Fruit fly (Drosophila melanogaster) whole organism, adult: ENCODE measurements around the gene CG8765.

ENCODE experiments used
- CG11617 ChIP-seq: fragments of 200-800 bp; sonication (Bioruptor generic); optimal IDR thresholded peaks from 2 replicates; lab custom pipeline; 2017; ENCODE audit warnings: mild to moderate bottlenecking, missing biosample characterization, missing genetic modification reagents, missing genetic modification characterization
- CG12768 ChIP-seq: fragments of 200-800 bp; sonication (Bioruptor generic); optimal IDR thresholded peaks from 2 replicates; lab custom pipeline; 2017; ENCODE audit warnings: missing biosample characterization, missing genetic modification characterization, mild to moderate bottlenecking, moderate library complexity, missing genetic modification reagents
- CG14711 ChIP-seq: fragments of 200-800 bp; sonication (Bioruptor generic); optimal IDR thresholded peaks from 2 replicates; lab custom pipeline; 2018; ENCODE audit warnings: missing biosample characterization, mild to moderate bottlenecking, missing genetic modification characterization, moderate library complexity
- CG1620 ChIP-seq: fragments of 200-800 bp; sonication (Bioruptor generic); optimal IDR thresholded peaks from 2 replicates; lab custom pipeline; 2016; ENCODE audit warnings: missing biosample characterization, missing genetic modification characterization
- CG33017 ChIP-seq: fragments of 200-800 bp; sonication (Bioruptor generic); optimal IDR thresholded peaks from 2 replicates; lab custom pipeline; 2018; ENCODE audit warnings: missing biosample characterization, mild to moderate bottlenecking, missing genetic modification characterization, moderate library complexity
- CG5204 ChIP-seq: fragments of 200-800 bp; sonication (Bioruptor generic); optimal IDR thresholded peaks from 2 replicates; lab custom pipeline; 2016; ENCODE audit warnings: missing biosample characterization, missing genetic modification characterization
- CG7045 ChIP-seq: fragments of 200-800 bp; sonication (Bioruptor generic); optimal IDR thresholded peaks from 2 replicates; lab custom pipeline; 2017; ENCODE audit warnings: missing biosample characterization, mild to moderate bottlenecking, missing genetic modification characterization
- CG7101 ChIP-seq: fragments of 200-800 bp; sonication (Bioruptor generic); optimal IDR thresholded peaks from 2 replicates; lab custom pipeline; 2018; ENCODE audit warnings: missing biosample characterization, mild to moderate bottlenecking, missing genetic modification characterization, moderate library complexity
- Clk ChIP-seq: fragments of 200-800 bp; sonication (Bioruptor generic); optimal IDR thresholded peaks from 2 replicates; lab custom pipeline; 2017; ENCODE audit warnings: missing biosample characterization, missing genetic modification characterization
- Crg-1 ChIP-seq: fragments of 200-800 bp; sonication (Bioruptor generic); optimal IDR thresholded peaks from 2 replicates; lab custom pipeline; 2016; ENCODE audit warnings: missing biosample characterization, missing genetic modification characterization
- Hr96 ChIP-seq: fragments of 200-800 bp; sonication (Bioruptor generic); optimal IDR thresholded peaks from 2 replicates; lab custom pipeline; 2016; ENCODE audit warnings: missing biosample characterization, missing genetic modification characterization
- Mnt ChIP-seq: fragments of 200-800 bp; sonication (Bioruptor generic); optimal IDR thresholded peaks from 2 replicates; lab custom pipeline; 2016; ENCODE audit warnings: missing biosample characterization, mild to moderate bottlenecking, missing genetic modification characterization
- bab1 ChIP-seq: fragments of 200-800 bp; sonication (Bioruptor generic); optimal IDR thresholded peaks from 3 replicates; lab custom pipeline; 2019; ENCODE audit warnings: missing biosample characterization, mild to moderate bottlenecking, missing genetic modification characterization, moderate library complexity
- cic ChIP-seq: fragments of 200-800 bp; sonication (Bioruptor generic); optimal IDR thresholded peaks from 2 replicates; lab custom pipeline; 2017; ENCODE audit warnings: missing biosample characterization, mild to moderate bottlenecking, missing genetic modification characterization, moderate library complexity
- cnc ChIP-seq, 2 experiments: fragments of >200 bp; optimal IDR thresholded peaks; 2 replicates each; lab custom pipeline; 2017
- kay ChIP-seq: fragments of 200-800 bp; sonication (Bioruptor generic); peaks from one replicate; lab custom pipeline; 2016; ENCODE audit warnings: missing biosample characterization, missing genetic modification characterization, borderline replicate concordance
- ovo ChIP-seq: fragments of 200-800 bp; sonication (Bioruptor generic); optimal IDR thresholded peaks from 2 replicates; lab custom pipeline; 2016; ENCODE audit warnings: missing biosample characterization, missing genetic modification characterization
- pad ChIP-seq: fragments of 200-800 bp; sonication (Bioruptor generic); optimal IDR thresholded peaks from 3 replicates; lab custom pipeline; 2017; ENCODE audit warnings: missing biosample characterization, missing genetic modification characterization, mild to moderate bottlenecking, moderate library complexity, missing genetic modification reagents
- tj ChIP-seq: fragments of 200-800 bp; sonication (Bioruptor generic); optimal IDR thresholded peaks from 3 replicates; lab custom pipeline; 2017; ENCODE audit warnings: missing biosample characterization, mild to moderate bottlenecking, missing genetic modification characterization, moderate library complexity
- toe ChIP-seq: fragments of 200-800 bp; sonication (Bioruptor generic); optimal IDR thresholded peaks from 2 replicates; lab custom pipeline; 2016; ENCODE audit warnings: missing biosample characterization, missing genetic modification characterization

Gene CG8765

dm6 chr3L:19700463-19700862 is 13.3 kb upstream of the CG8765 start:
- TF ChIP-seq pad (GFP tag; lab: Kevin White, UChicago) (no peak), CG33017 (no peak), Hr96 (GFP tag; lab: Kevin White, UChicago) (no peak), CG12768 (GFP tag; lab: Kevin White, UChicago) (no peak), tj (GFP tag; lab: Kevin White, UChicago) (no peak)

dm6 chr3L:19699651-19700050 is 12.5 kb upstream of the CG8765 start:
- no peak for TF ChIP-seq toe (GFP tag; lab: Kevin White, UChicago)
- no peak for TF ChIP-seq Crg-1 (GFP tag; lab: Kevin White, UChicago)
- no peak for TF ChIP-seq CG7101 (tag; lab: Kevin White, UChicago)
- TF ChIP-seq CG12768 (GFP tag; lab: Kevin White, UChicago): no peak
- TF ChIP-seq bab1 (GFP tag; lab: Kevin White, UChicago): no peak
- TF ChIP-seq Hr96 (GFP tag; lab: Kevin White, UChicago): no peak
- TF ChIP-seq CG7045 (GFP tag; lab: Kevin White, UChicago): no peak
- TF ChIP-seq cnc (optimal IDR thresholded peaks at IDR 0.05; lab: Kevin White, UChicago): no peak
- no peak for TF ChIP-seq CG5204 (GFP tag; lab: Kevin White, UChicago)

DNA sequence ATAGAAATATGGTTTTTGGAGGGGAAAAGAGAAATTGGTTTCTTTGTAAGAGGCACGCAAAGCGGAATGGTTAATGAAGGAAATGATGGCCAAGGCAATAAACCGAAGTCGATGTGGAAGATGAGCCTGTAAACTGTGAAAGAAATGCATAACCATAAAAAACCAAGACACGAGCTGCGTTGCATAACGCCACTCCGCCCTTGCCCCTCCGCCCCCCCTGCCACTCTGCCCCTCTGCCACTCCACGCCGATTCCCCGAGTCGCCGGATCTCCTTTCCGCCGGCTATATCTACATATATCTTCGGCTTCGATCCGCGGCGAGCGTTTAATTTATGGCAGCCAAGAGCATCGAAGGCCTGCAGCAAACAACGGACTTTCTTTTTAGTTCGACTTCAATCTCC is 11.5 kb upstream of the CG8765 start:
- TF ChIP-seq Mnt (GFP tag; lab: Kevin White, UChicago): no peak
- TF ChIP-seq CG12768 (GFP tag; lab: Kevin White, UChicago): no peak
- no peak for TF ChIP-seq tj (GFP tag; lab: Kevin White, UChicago)
- TF ChIP-seq Hr96 (GFP tag; lab: Kevin White, UChicago): no peak
- TF ChIP-seq CG7101 (tag; lab: Kevin White, UChicago): no peak
- TF ChIP-seq CG11617 (GFP tag; lab: Kevin White, UChicago): no peak
- TF ChIP-seq cnc (optimal IDR thresholded peaks at IDR 0.05; lab: Kevin White, UChicago): no peak
- TF ChIP-seq kay (GFP tag; lab: Kevin White, UChicago): no peak
- no peak for TF ChIP-seq Crg-1 (GFP tag; lab: Kevin White, UChicago)
- no peak for TF ChIP-seq Clk (GFP tag; lab: Kevin White, UChicago)
- TF ChIP-seq CG1620 (GFP tag; lab: Kevin White, UChicago): no peak
- no peak for TF ChIP-seq CG33017
- no peak for TF ChIP-seq CG14711
- no peak for TF ChIP-seq cic (GFP tag; lab: Kevin White, UChicago)

DNA sequence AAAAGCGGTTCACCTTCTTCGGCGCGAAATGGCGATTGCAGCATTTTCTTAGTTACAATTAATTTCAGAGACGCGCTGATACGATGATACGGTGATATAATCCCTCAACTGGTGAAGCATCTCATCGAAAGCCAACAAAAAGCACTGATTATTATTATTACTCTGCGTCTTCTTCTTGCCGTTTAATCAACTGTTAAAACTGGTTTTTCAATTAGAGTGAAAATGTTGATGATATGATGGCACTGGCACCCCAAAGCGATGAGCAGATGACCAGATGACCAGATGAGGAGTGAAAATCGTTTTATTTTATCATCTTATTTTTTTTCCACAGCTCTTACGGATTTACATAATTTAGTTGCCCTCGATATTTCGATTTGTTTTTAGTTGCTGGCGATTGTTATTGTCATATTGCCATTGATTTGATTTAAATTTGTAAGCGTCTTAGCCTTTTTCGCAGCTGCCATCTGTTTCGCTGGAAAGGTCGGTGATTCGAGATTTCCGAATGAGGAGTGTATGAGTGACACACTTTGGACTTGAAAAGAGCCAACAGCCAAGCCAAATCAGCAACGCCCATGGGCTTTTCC is 10.3 kb upstream of the CG8765 start:
- TF ChIP-seq cic (GFP tag; lab: Kevin White, UChicago) (no peak), CG12768 (GFP tag; lab: Kevin White, UChicago) (no peak), CG7101 (tag; lab: Kevin White, UChicago) (no peak), Clk (GFP tag; lab: Kevin White, UChicago) (no peak), bab1 (GFP tag; lab: Kevin White, UChicago) (no peak), CG7045 (GFP tag; lab: Kevin White, UChicago) (no peak), CG33017 (no peak), ovo (no peak), cnc (optimal IDR thresholded peaks at IDR 0.05; lab: Kevin White, UChicago) (no peak), kay (GFP tag; lab: Kevin White, UChicago) (no peak)

DNA sequence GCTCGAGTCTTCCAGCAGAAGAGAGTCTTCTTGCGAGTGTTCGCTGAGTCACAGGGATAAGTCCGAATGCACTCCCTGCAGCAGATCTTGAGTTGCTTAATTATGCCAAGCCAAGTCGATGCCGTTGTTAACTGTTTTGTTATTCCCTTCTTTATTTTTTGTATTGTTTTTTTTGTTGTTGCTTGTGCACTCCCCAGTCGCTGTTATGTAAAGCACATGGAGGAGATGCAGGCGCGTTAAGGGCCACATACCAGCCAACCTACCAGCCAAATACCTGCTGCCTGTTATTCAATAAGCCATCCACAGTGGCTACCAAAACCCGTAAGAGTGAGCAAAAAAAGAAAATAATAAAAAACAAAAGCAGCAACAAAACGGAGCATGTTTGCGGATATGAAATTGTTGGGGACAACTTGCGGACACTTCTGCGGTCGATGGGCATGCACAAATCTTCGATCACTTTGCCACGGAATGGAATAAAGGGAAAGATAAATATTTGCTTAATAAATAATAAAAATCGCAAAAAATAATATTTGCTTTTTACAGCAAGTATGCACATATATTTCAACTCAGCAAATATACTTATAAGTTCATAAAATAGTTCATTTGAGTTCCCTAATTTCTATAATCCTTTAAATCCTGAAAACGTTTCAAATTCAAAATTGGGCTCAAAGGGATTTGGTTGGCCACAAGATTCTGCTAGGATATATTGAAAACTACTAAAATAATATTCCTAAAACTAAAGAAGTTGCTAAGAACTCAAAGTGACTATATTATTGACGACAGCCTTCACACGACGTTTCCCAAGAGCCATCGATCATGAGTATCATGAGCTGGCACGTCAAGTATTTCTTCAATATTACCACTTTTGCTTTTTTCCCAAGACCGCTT is 9.2 kb upstream of the CG8765 start:
- TF ChIP-seq ovo: no peak
- TF ChIP-seq CG11617 (GFP tag; lab: Kevin White, UChicago): no peak
- TF ChIP-seq tj (GFP tag; lab: Kevin White, UChicago): no peak
- TF ChIP-seq cic (GFP tag; lab: Kevin White, UChicago): no peak
- TF ChIP-seq CG7101 (tag; lab: Kevin White, UChicago): no peak
- no peak for TF ChIP-seq CG7045 (GFP tag; lab: Kevin White, UChicago)
- TF ChIP-seq kay (GFP tag; lab: Kevin White, UChicago): no peak
- peak; percentile 19 for TF ChIP-seq CG5204 (GFP tag; lab: Kevin White, UChicago)

DNA sequence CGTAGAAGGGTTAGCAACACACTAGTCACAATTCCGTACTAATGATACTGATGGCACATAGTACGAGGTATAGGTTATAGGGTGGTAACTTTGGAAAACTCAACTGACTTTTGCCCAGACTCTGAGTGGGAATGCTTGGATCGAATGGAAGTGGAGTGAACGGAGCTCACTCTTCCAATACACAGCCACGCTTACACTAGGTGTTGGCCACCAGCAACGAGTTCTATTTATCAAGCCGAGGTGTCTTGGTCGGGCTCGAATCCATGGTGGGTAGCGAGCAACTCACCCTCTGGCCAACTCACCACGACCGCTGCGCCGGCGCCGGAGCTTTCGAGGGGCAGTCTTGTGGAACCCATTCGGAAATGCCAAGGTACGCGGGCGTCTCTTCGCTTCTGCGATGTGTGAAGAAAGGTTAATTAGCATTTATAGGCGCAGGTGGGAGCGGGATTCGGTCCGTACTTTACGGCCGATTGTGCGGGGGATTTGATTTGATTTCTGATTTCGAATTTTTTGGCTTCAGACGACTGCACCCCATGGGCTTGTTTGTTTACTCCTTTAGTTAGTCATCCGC is 8.0 kb upstream of the CG8765 start, which contains the start of gene verm:
TSS of gene verm (minus strand) at position 204 of the 571 bp plus-strand sequence.
- TF ChIP-seq pad (GFP tag; lab: Kevin White, UChicago) (peak; percentile 53), tj (GFP tag; lab: Kevin White, UChicago) (no peak)
